Worm (Caenorhabditis elegans) whole organism, mixed stage, embryonic: Measurements from ENCODE around the gene mtl-2.

ENCODE experiments used
- blmp-1 ChIP-seq: fragments of 150-350 bp; optimal IDR thresholded peaks from 2 replicates; lab custom pipeline; 2014; ENCODE audit warnings: missing biosample characterization, missing genetic modification characterization
- ces-1 ChIP-seq: fragments of 150-350 bp; optimal IDR thresholded peaks from 2 replicates; lab custom pipeline; 2014; ENCODE audit warnings: missing biosample characterization, missing genetic modification reagents, missing genetic modification characterization
- mep-1 ChIP-seq: fragments of 150-350 bp; optimal IDR thresholded peaks from 2 replicates; lab custom pipeline; 2017; ENCODE audit warnings: missing biosample characterization, missing genetic modification reagents, missing genetic modification characterization, inconsistent platforms
- nhr-28 ChIP-seq: fragments of 150-350 bp; optimal IDR thresholded peaks from 2 replicates; lab custom pipeline; 2014; ENCODE audit warnings: missing biosample characterization, missing genetic modification characterization
- snpc-4 ChIP-seq: fragments of 150-350 bp; optimal IDR thresholded peaks from 2 replicates; lab custom pipeline; 2014; ENCODE audit warnings: missing biosample characterization, missing genetic modification characterization
- unc-62 ChIP-seq: fragments of 150-350 bp; optimal IDR thresholded peaks from 2 replicates; lab custom pipeline; 2014; ENCODE audit warnings: missing biosample characterization, missing genetic modification reagents, missing genetic modification characterization
- ztf-11 ChIP-seq: fragments of 150-350 bp; optimal IDR thresholded peaks from 2 replicates; lab custom pipeline; 2014; ENCODE audit warnings: missing biosample characterization, missing genetic modification characterization

DNA sequence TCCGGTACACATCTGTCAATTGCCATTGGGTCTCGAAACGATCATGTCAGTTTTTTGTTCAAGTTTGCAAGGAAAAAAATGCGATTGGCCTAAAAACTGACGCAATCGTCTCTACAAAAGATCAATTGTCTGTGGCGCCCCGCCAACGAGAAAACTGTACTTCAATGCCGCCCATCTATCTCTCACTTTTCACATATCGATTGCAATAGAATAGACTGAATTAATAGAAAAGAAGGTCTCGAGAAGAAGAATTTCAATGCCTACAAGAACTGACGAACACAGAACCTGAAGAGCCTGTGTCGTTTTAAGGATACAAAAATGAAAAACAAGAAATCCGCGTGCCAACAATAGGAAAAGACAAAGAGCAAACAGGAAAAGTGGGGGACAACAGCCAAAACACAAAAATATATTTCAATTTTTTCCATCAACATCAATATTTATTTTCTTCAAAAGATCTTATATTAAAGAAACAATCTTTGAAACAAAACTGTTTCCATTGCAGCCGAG, 10.1 kb downstream of the mtl-2 start:
- no peak for TF ChIP-seq ces-1 (GFP tag; lab: Kevin White, UChicago)
- no peak for TF ChIP-seq mep-1 (tag; lab: Kevin White, UChicago)
- no peak for TF ChIP-seq blmp-1 (tag; lab: Kevin White, UChicago)
- TF ChIP-seq snpc-4 (tag; lab: Kevin White, UChicago), result no peak
- no peak for TF ChIP-seq unc-62 (GFP tag; lab: Kevin White, UChicago)
- TF ChIP-seq nhr-28 (tag; lab: Kevin White, UChicago), result no peak
- TF ChIP-seq ztf-11 (tag; lab: Kevin White, UChicago), result no peak
